Worm (Caenorhabditis elegans): ENCODE data around the gene Y105C5B.8.
A peak's percentile ranks its signal among the peaks of the same experiment; 100 is the strongest.

Y105C5B.8 gene

ce11 chrIV:15949995-15950394 is 23.3 kb upstream of the Y105C5B.8 start:
- TF ChIP-seq ceh-88 (GFP tag; IDR thresholded peaks at IDR 0.05), result no peak
- no peak for TF ChIP-seq efl-1 (optimal IDR thresholded peaks at IDR 0.05)
- TF ChIP-seq efl-1 (GFP tag; optimal IDR thresholded peaks at IDR 0.05 in 1 of 2), result no peak
- TF ChIP-seq unc-130 (tag; optimal IDR thresholded peaks at IDR 0.05), result no peak
- TF ChIP-seq mab-9 (GFP tag; IDR thresholded peaks at IDR 0.05), result no peak
- no peak for TF ChIP-seq vab-15 (tag; optimal IDR thresholded peaks at IDR 0.05)
- no peak for TF ChIP-seq pag-3 (tag; optimal IDR thresholded peaks at IDR 0.05; ENCODE audit: borderline replicate concordance, insufficient read depth)
- no peak for TF ChIP-seq nhr-90 (tag; optimal IDR thresholded peaks at IDR 0.05; ENCODE audit: poor library complexity)

DNA sequence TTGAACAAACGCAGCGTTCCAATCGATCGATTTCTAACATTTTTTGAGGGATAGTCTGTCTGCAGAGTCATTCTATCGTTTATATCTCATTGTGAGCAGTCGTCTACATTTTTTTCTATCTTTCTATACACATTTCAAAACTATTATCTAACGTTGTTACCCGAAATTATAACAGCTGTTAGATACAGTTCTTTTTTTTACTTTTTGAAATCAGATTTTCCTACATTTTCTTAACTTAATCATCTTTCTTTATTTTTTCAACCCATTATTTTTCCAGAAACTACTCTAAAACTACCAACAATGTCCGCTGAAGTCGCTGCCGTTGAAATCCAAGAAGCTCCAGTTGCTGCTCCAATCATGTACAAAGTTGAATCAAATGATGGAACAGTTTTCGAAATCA is 19.9 kb upstream of the Y105C5B.8 start, which contains the start of gene skr-10:
TSS of gene skr-10 (plus strand) at position 301 of the 400 bp plus-strand sequence.
- TF ChIP-seq lsy-2 (tag; optimal IDR thresholded peaks at IDR 0.05) (no peak), F16B12.6 (tag; optimal IDR thresholded peaks at IDR 0.05) (no peak), lin-39 (tag; optimal IDR thresholded peaks at IDR 0.05) (no peak), alr-1 (tag; optimal IDR thresholded peaks at IDR 0.05; ENCODE audit: borderline replicate concordance) (no peak), egl-13 (tag; optimal IDR thresholded peaks at IDR 0.05) (no peak), sup-37 (GFP tag; optimal IDR thresholded peaks at IDR 0.05) (no peak), ceh-90 (tag; optimal IDR thresholded peaks at IDR 0.05) (no peak), lin-14 (GFP tag; optimal IDR thresholded peaks at IDR 0.05) (no peak), nhr-77 (tag; optimal IDR thresholded peaks at IDR 0.05) (no peak), unc-130 (tag; optimal IDR thresholded peaks at IDR 0.05) (no peak), ama-1 (optimal IDR thresholded peaks at IDR 0.05) (no peak), snpc-4 (tag; optimal IDR thresholded peaks at IDR 0.05) (no peak), ceh-82 (tag; optimal IDR thresholded peaks at IDR 0.05) (no peak), ztf-11 (tag; optimal IDR thresholded peaks at IDR 0.05) (no peak), lir-3 (tag; optimal IDR thresholded peaks at IDR 0.05; ENCODE audit: poor library complexity) (no peak), nhr-20 (tag; optimal IDR thresholded peaks at IDR 0.05) (no peak), irx-1 (tag; optimal IDR thresholded peaks at IDR 0.05) (no peak), nhr-19 (GFP tag; conservative IDR thresholded peaks at IDR 0.05) (no peak), tbx-2 (tag; optimal IDR thresholded peaks at IDR 0.05) (no peak), C04F5.9 (tag; optimal IDR thresholded peaks at IDR 0.05) (no peak)

ce11 chrIV:15941403-15941802 is 14.8 kb upstream of the Y105C5B.8 start, which contains the start of gene Y105C5B.11:
Gene Y105C5B.11 (minus strand): TSS chrIV:15941503.
- TF ChIP-seq zag-1 (tag; optimal IDR thresholded peaks at IDR 0.05), result no peak
- TF ChIP-seq mdl-1 (tag; optimal IDR thresholded peaks at IDR 0.05), result no peak
- no peak for TF ChIP-seq efl-1 (optimal IDR thresholded peaks at IDR 0.05)
- no peak for TF ChIP-seq efl-1 (GFP tag; optimal IDR thresholded peaks at IDR 0.05 in 1 of 2)
- TF ChIP-seq efl-3 (GFP tag; optimal IDR thresholded peaks at IDR 0.05), result no peak
- TF ChIP-seq ztf-11 (tag; optimal IDR thresholded peaks at IDR 0.05), result no peak

DNA sequence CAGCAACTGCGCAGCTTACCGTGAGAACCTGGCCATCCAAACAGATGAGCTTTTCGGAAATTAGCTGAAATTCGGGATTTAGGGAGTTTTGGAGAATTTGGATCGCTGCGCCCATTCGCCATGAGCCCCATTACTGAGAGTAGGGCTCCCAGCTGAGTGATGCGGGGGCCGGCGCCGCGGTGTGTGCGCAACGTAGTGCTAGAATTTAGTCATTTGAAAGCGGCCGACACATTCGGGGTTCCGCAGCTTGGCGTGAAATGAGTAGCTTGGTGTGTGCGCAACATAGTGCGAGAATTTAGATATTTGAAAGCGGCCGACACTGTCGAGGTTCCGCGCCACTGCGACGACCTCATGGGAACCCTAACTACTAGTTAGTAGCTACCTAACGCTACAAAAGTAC is 14.2 kb upstream of the Y105C5B.8 start:
- no peak for TF ChIP-seq zag-1 (tag; optimal IDR thresholded peaks at IDR 0.05)
- TF ChIP-seq efl-1 (optimal IDR thresholded peaks at IDR 0.05), result no peak
- peak in 1 of 2 experiments; percentile 18 for TF ChIP-seq efl-1 (GFP tag; optimal IDR thresholded peaks at IDR 0.05 in 1 of 2)

DNA sequence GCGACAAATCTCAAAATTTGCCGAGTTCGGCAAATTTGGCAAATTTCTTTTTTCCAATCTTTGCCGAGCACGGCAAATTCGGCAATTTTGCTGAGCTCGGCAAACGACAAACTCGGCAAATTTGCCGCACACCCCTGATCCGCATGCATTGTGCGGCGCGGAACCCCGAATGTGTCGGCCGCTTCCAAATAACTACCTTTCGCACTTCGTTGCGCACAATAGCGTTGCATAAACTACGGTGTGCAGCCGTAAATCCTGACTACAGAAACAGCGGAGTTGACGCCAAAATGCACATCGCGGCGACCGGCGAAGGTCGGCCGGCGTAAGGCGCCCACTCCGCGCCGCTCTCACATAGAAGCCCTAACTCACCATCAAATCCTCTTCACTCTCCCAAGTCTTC is 11.8 kb upstream of the Y105C5B.8 start:
- no peak for TF ChIP-seq dsc-1 (tag; optimal IDR thresholded peaks at IDR 0.05)
- no peak for TF ChIP-seq pqm-1 (tag; optimal IDR thresholded peaks at IDR 0.05)
- TF ChIP-seq lin-13 (GFP tag; optimal IDR thresholded peaks at IDR 0.05), result no peak
- no peak for TF ChIP-seq Y116A8C.19 (tag; optimal IDR thresholded peaks at IDR 0.05; ENCODE audit: borderline replicate concordance)
- TF ChIP-seq dpl-1 (GFP tag; optimal IDR thresholded peaks at IDR 0.05), result no peak
- no peak for TF ChIP-seq nhr-47 (tag; optimal IDR thresholded peaks at IDR 0.05)
- TF ChIP-seq ama-1 (optimal IDR thresholded peaks at IDR 0.05), result no peak
- no peak for TF ChIP-seq snu-23 (GFP tag; optimal IDR thresholded peaks at IDR 0.05)
- TF ChIP-seq ceh-8 (GFP tag; optimal IDR thresholded peaks at IDR 0.05), result no peak
- TF ChIP-seq sox-4 (tag; optimal IDR thresholded peaks at IDR 0.05), result no peak
- no peak for TF ChIP-seq mep-1 (tag; optimal IDR thresholded peaks at IDR 0.05)
- no peak for TF ChIP-seq sptf-1 (tag; optimal IDR thresholded peaks at IDR 0.05)
- TF ChIP-seq nhr-90 (tag; optimal IDR thresholded peaks at IDR 0.05; ENCODE audit: poor library complexity), result no peak
- no peak for TF ChIP-seq nhr-20 (tag; optimal IDR thresholded peaks at IDR 0.05)
- TF ChIP-seq nhr-11 (tag; optimal IDR thresholded peaks at IDR 0.05), result no peak

Data from whole organism, L1 larva.